Fruit fly (Drosophila melanogaster) whole organism, pupa: ENCODE measurements around the gene CG14840.

ENCODE experiments used
- CG10348 ChIP-seq: fragments of 200-800 bp; sonication (Bioruptor generic); IDR thresholded peaks from 2 replicates; pipeline ENCODE4 v1.3.6; 2022; ENCODE audit warnings: missing biosample characterization, missing genetic modification characterization
- CG12605 ChIP-seq: fragments of 200-800 bp; sonication (Bioruptor generic); IDR thresholded peaks from 2 replicates; pipeline ENCODE4 v1.3.6; 2022; ENCODE audit warnings: missing biosample characterization, missing genetic modification characterization
- CG13204 ChIP-seq: fragments of 200-800 bp; sonication (Bioruptor generic); optimal IDR thresholded peaks from 2 replicates; lab custom pipeline; 2018; ENCODE audit warnings: missing biosample characterization, mild to moderate bottlenecking, missing genetic modification characterization, moderate library complexity
- CG14655 ChIP-seq: fragments of 200-800 bp; sonication (Bioruptor generic); optimal IDR thresholded peaks from 3 replicates; lab custom pipeline; 2017; ENCODE audit warnings: mild to moderate bottlenecking, missing biosample characterization, missing genetic modification reagents, missing genetic modification characterization
- CG15710 ChIP-seq: fragments of 200-800 bp; sonication (Bioruptor generic); optimal IDR thresholded peaks from 2 replicates; lab custom pipeline; 2018; ENCODE audit warnings: missing biosample characterization, mild to moderate bottlenecking, missing genetic modification characterization, moderate library complexity
- CG17806 ChIP-seq: fragments of 200-800 bp; sonication (Bioruptor generic); optimal IDR thresholded peaks from 2 replicates; lab custom pipeline; 2018; ENCODE audit warnings: missing biosample characterization, mild to moderate bottlenecking, missing genetic modification characterization, moderate library complexity
- CG32121 ChIP-seq: fragments of 200-800 bp; sonication (Bioruptor generic); IDR thresholded peaks from 2 replicates; pipeline ENCODE4 v1.3.6; 2022; ENCODE audit warnings: missing biosample characterization, missing genetic modification characterization
- CG34367 ChIP-seq: fragments of 200-800 bp; sonication (Bioruptor generic); optimal IDR thresholded peaks from 2 replicates; lab custom pipeline; 2018; ENCODE audit warnings: missing biosample characterization, mild to moderate bottlenecking, missing genetic modification characterization
- CG4496 ChIP-seq: fragments of 200-800 bp; sonication (Bioruptor generic); IDR thresholded peaks from 3 replicates; pipeline ENCODE4 v1.3.6; 2022; ENCODE audit warnings: missing biosample characterization, missing genetic modification characterization
- CG8159 ChIP-seq: fragments of 200-800 bp; sonication (Bioruptor generic); optimal IDR thresholded peaks from 3 replicates; lab custom pipeline; 2018; ENCODE audit warnings: missing biosample characterization, mild to moderate bottlenecking, missing genetic modification characterization, moderate library complexity
- CG8301 ChIP-seq: fragments of 200-800 bp; sonication (Bioruptor generic); optimal IDR thresholded peaks from 2 replicates; lab custom pipeline; 2018; ENCODE audit warnings: missing biosample characterization, mild to moderate bottlenecking, missing genetic modification characterization
- CG9948 ChIP-seq: fragments of 200-800 bp; sonication (Bioruptor generic); optimal IDR thresholded peaks from 2 replicates; lab custom pipeline; 2018; ENCODE audit warnings: missing biosample characterization, mild to moderate bottlenecking, missing genetic modification characterization, moderate library complexity
- D1 ChIP-seq: fragments of 200-800 bp; sonication (Bioruptor generic); optimal IDR thresholded peaks from 2 replicates; lab custom pipeline; 2018; ENCODE audit warnings: missing biosample characterization, mild to moderate bottlenecking, missing genetic modification characterization, moderate library complexity
- EcR ChIP-seq: fragments of 200-800 bp; sonication (Bioruptor generic); optimal IDR thresholded peaks from 3 replicates; lab custom pipeline; 2019; ENCODE audit warnings: missing biosample characterization, missing genetic modification characterization, mild to moderate bottlenecking, moderate library complexity, missing genetic modification reagents
- Ets98B ChIP-seq: fragments of 200-800 bp; sonication (Bioruptor generic); IDR thresholded peaks from 2 replicates; pipeline ENCODE4 v1.3.6; 2022; ENCODE audit warnings: missing biosample characterization, missing genetic modification characterization
- Pif1A ChIP-seq: fragments of 200-800 bp; sonication (Bioruptor generic); optimal IDR thresholded peaks from 3 replicates; lab custom pipeline; 2016; ENCODE audit warnings: missing biosample characterization, missing genetic modification characterization
- Pif1B ChIP-seq: fragments of 200-800 bp; sonication (Bioruptor generic); optimal IDR thresholded peaks from 3 replicates; lab custom pipeline; 2016; ENCODE audit warnings: missing biosample characterization, missing genetic modification characterization
- Snoo ChIP-seq: fragments of 200-800 bp; sonication (Bioruptor generic); optimal IDR thresholded peaks from 3 replicates; lab custom pipeline; 2017; ENCODE audit warnings: missing biosample characterization, mild to moderate bottlenecking, missing genetic modification characterization, inconsistent platforms
- fd96Ca ChIP-seq: fragments of 200-800 bp; sonication (Bioruptor generic); IDR thresholded peaks from 3 replicates; pipeline ENCODE4 v1.3.6; 2022; ENCODE audit warnings: missing biosample characterization, missing genetic modification characterization
- gl ChIP-seq: fragments of 200-800 bp; sonication (Bioruptor generic); optimal IDR thresholded peaks from 2 replicates; lab custom pipeline; 2018; ENCODE audit warnings: missing biosample characterization, mild to moderate bottlenecking, missing genetic modification characterization
- rn ChIP-seq: fragments of 200-800 bp; sonication (Bioruptor generic); IDR thresholded peaks from 2 replicates; pipeline ENCODE4 v1.3.6; 2022; ENCODE audit warnings: missing biosample characterization, missing genetic modification characterization

The CG14840 gene

DNA sequence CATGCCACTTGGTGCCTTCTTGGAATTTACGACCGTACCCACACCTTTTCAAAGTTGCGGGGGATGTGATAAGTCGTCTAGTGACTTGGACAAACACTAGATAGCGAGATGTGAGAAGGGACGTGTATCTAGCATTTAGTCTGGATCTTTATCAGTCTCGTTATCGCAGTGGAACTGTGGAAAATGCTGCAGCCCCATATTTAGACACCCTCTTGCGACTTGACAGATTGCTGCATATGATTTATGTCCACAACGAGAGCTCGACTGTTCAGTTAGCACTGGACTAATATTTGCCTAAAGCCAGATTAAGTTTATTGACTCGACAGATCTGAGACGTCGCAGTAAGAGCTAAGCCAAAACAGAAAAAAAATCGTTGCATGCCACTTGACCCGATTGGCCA is 38.9 kb upstream of the CG14840 start:
- TF ChIP-seq CG34367 (tag; lab: Kevin White, UChicago) (no peak), CG17806 (tag; lab: Kevin White, UChicago) (no peak), CG14655 (no peak), CG12605 (GFP tag; lab: Robert Waterston, UW) (no peak), CG10348 (GFP tag; lab: Robert Waterston, UW) (no peak), CG15710 (tag; lab: Kevin White, UChicago) (no peak), CG13204 (GFP tag; lab: Kevin White, UChicago) (no peak), Snoo (tag; lab: Kevin White, UChicago) (no peak), CG9948 (tag; lab: Kevin White, UChicago) (no peak), EcR (no peak), Pif1B (GFP tag; lab: Kevin White, UChicago) (no peak), Pif1A (no peak), Ets98B (no peak), CG32121 (no peak), fd96Ca (GFP tag; lab: Robert Waterston, UW) (no peak), CG8301 (tag; lab: Kevin White, UChicago) (no peak), gl (tag; lab: Kevin White, UChicago) (no peak), D1 (tag; lab: Kevin White, UChicago) (no peak)
- TF ChIP-seq, all 21 proteins: peak for 0

DNA sequence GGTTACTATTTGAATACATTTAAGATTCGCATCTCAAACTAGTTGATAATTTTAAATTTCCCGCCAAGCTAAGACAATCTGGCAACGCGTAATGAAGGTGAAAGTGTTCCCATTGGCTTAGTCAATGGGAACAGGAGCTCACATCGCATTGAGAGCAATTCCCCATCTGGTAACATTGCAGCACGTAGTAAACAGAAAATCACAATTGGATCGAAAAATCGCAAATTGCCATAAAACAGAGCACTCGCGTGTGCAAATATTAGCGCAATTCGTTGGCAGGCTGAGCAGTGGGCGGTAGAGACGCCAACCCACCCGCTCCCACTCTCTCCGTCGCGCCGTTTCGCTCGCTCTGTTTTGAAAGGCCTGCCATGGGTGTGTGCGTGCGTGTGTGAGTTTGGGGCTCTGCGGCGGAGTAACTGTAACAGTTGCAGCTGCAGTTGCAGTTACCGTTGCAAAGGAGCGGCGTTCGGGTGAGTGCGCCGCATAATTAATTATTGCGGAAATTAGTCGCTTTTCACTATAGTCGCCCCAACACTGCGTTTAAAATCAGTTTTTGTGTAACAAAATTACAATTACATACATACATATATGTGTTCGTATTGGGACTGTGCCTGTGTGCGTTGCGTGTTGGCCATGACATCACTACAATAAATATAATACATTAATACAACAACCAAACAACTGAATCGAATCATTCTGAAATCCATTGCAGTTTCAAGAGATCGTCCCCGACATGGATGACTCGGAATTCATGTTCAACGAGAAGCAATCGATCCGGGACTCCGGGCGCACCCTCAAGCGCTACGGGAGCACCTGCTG is 37.3 kb upstream of the CG14840 start:
- TF ChIP-seq CG9948 (tag; lab: Kevin White, UChicago) = no peak
- no peak for TF ChIP-seq Pif1B (GFP tag; lab: Kevin White, UChicago)
- TF ChIP-seq CG17806 (tag; lab: Kevin White, UChicago) = no peak
- no peak for TF ChIP-seq rn (GFP tag; lab: Robert Waterston, UW)
- TF ChIP-seq CG14655 = no peak
- TF ChIP-seq CG8159 = no peak
- peak; percentile 49 for TF ChIP-seq Ets98B
- TF ChIP-seq CG10348 (GFP tag; lab: Robert Waterston, UW) = no peak
- TF ChIP-seq CG12605 (GFP tag; lab: Robert Waterston, UW) = no peak
- no peak for TF ChIP-seq CG13204 (GFP tag; lab: Kevin White, UChicago)
- TF ChIP-seq D1 (tag; lab: Kevin White, UChicago) = no peak
- TF ChIP-seq EcR = peak; percentile 6
- no peak for TF ChIP-seq CG32121
- no peak for TF ChIP-seq CG8301 (tag; lab: Kevin White, UChicago)
- TF ChIP-seq Snoo (tag; lab: Kevin White, UChicago) = no peak
- 0 out of 3 replicates have a peak, but pooled peaks have one; percentile 17 for TF ChIP-seq fd96Ca (GFP tag; lab: Robert Waterston, UW)
- TF ChIP-seq CG4496 = peak; percentile 62; the same call in 1 of the 3 replicates
- TF ChIP-seq gl (tag; lab: Kevin White, UChicago) = no peak
- TF ChIP-seq CG15710 (tag; lab: Kevin White, UChicago) = no peak
- no peak for TF ChIP-seq Pif1A
- TF ChIP-seq CG34367 (tag; lab: Kevin White, UChicago) = no peak

DNA sequence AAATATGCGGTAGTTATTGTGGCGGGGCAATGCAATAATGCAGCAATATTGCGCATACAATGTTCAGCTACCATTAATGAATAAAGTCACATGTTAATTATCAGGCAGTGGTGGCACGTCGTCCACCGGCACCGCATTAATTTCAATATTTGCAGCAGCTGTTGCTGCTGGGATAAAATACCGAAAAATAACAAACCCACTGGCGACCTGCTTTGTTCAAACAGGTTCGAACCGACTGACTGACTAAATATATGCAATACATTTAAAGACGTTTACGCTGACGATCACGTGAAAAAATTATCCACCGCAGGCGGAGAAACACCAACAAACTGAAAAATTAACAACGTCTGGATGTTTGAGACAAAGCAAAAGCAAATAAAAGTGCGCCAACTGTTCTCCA is 36.5 kb upstream of the CG14840 start:
- TF ChIP-seq Pif1B (GFP tag; lab: Kevin White, UChicago) (no peak), CG9948 (tag; lab: Kevin White, UChicago) (no peak), D1 (tag; lab: Kevin White, UChicago) (no peak), fd96Ca (GFP tag; lab: Robert Waterston, UW) (0 out of 3 replicates have a peak, but pooled peaks have one; percentile 13)

DNA sequence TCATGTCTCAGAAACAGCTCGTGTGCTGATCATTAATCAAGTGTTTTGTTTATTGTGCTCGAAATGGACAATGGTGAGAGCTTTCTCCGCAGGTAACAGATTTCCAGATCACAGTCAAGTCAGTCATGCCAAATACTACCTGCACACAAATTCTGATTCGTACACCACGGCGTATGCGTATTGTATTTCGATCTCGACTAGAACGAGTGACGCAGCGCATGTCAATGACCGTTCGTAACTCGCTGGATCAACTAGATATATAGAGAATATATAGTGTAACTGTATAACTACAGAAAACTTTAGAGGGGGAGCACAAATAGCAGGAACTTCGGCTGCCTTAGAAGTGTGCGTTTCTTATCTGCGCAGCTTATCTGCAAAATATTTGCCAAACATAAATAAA is 35.7 kb upstream of the CG14840 start:
- no peak for TF ChIP-seq Pif1B (GFP tag; lab: Kevin White, UChicago)
- TF ChIP-seq CG15710 (tag; lab: Kevin White, UChicago) = no peak
- TF ChIP-seq EcR = peak; percentile 71
- no peak for TF ChIP-seq CG17806 (tag; lab: Kevin White, UChicago)

DNA sequence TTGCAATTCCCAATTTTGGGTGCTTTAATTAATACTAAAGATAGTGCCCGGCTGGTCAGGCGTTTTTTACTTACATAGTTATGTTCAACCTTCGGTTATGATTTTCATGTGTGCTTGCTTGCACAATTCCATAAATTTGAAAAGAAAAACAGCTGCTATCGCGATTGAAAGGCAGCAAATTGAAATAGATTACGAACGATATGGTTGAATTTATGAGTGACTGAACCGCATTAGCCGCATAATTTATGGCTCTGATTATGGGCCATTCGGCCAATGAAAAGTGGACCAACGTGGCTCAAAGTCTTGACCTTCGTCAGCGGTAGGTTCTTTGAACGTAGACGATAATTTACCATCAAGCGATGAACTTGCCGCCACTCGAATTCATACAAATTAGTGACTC is 35.1 kb upstream of the CG14840 start:
- TF ChIP-seq CG12605 (GFP tag; lab: Robert Waterston, UW) (no peak), CG8159 (no peak), CG14655 (no peak), CG13204 (GFP tag; lab: Kevin White, UChicago) (no peak), CG15710 (tag; lab: Kevin White, UChicago) (no peak), CG34367 (tag; lab: Kevin White, UChicago) (no peak), EcR (no peak), Snoo (tag; lab: Kevin White, UChicago) (no peak), Pif1A (no peak), rn (GFP tag; lab: Robert Waterston, UW) (no peak), Pif1B (GFP tag; lab: Kevin White, UChicago) (no peak), CG9948 (tag; lab: Kevin White, UChicago) (no peak), fd96Ca (GFP tag; lab: Robert Waterston, UW) (no peak), CG10348 (GFP tag; lab: Robert Waterston, UW) (no peak), CG8301 (tag; lab: Kevin White, UChicago) (no peak)

DNA sequence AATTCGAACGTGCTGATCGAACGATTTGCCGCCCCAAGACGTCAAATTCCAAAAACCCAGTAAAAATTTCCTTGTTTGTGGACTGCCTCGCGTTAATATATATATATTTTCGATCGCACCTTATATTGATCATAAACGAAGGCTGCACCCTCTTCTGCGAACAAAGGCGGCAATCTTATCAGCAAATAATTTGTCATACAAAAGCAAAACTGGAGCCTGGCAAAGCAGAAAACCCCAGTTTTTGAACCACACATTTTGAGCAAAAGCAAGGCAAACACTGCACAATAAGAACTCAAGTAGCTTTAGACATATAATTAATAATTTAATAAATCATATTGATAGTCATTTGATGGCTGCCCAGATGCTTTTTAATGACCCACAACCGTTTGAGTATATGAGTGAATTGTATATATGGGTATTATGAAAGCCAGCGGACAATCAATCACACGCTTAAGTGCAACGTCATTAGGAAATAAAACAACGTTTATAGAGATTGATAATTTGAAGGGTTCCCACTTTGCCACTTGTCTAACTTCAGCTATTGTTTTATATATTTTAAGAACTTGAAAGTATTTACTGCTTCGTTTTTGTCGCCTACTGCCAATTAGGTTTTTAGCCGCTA is 33.5 kb upstream of the CG14840 start:
- no peak for TF ChIP-seq D1 (tag; lab: Kevin White, UChicago)
- TF ChIP-seq CG8159 = no peak
- no peak for TF ChIP-seq CG15710 (tag; lab: Kevin White, UChicago)
- no peak for TF ChIP-seq CG4496
- TF ChIP-seq CG9948 (tag; lab: Kevin White, UChicago) = no peak
- no peak for TF ChIP-seq Snoo (tag; lab: Kevin White, UChicago)
- TF ChIP-seq CG12605 (GFP tag; lab: Robert Waterston, UW) = no peak
- no peak for TF ChIP-seq EcR
- no peak for TF ChIP-seq CG32121
- no peak for TF ChIP-seq Pif1A
- no peak for TF ChIP-seq CG13204 (GFP tag; lab: Kevin White, UChicago)
- no peak for TF ChIP-seq gl (tag; lab: Kevin White, UChicago)
- no peak for TF ChIP-seq CG10348 (GFP tag; lab: Robert Waterston, UW)
- TF ChIP-seq CG17806 (tag; lab: Kevin White, UChicago) = no peak
- no peak for TF ChIP-seq rn (GFP tag; lab: Robert Waterston, UW)
- TF ChIP-seq CG14655 = no peak
- TF ChIP-seq Ets98B = no peak
- TF ChIP-seq CG8301 (tag; lab: Kevin White, UChicago) = no peak
- no peak for TF ChIP-seq CG34367 (tag; lab: Kevin White, UChicago)
- TF ChIP-seq Pif1B (GFP tag; lab: Kevin White, UChicago) = no peak
